Worm (Caenorhabditis elegans) whole organism, young adult: Measurements from ENCODE around the gene olrn-1.

Source experiments
- B0035.1 ChIP-seq: sonication (generic microtip); optimal IDR thresholded peaks from 2 replicates; lab custom pipeline; 2016; ENCODE audit warnings: missing genetic modification characterization, mild to moderate bottlenecking, missing compliant biosample characterization, missing genotype, missing genetic modification reagents
- C06A6.2 ChIP-seq: fragments of 200-800 bp; sonication (Bioruptor generic); conservative IDR thresholded peaks from 2 replicates; pipeline ENCODE4 v1.3.6; 2022; ENCODE audit warnings: missing genetic modification characterization, missing compliant biosample characterization
- C17E4.6 ChIP-seq: fragments of 200-800 bp; sonication (Bioruptor generic); IDR thresholded peaks from 2 replicates; pipeline ENCODE4 v1.3.6; 2022; ENCODE audit warnings: missing genetic modification reagents, missing genetic modification characterization, missing compliant biosample characterization
- D2030.7 ChIP-seq: fragments of 200-800 bp; sonication (Bioruptor generic); IDR thresholded peaks from 2 replicates; pipeline ENCODE4 v1.3.6; 2022; ENCODE audit warnings: missing genetic modification reagents, missing genetic modification characterization, missing compliant biosample characterization
- F52B5.7 ChIP-seq: sonication (generic microtip); optimal IDR thresholded peaks from 2 replicates; lab custom pipeline; 2016; ENCODE audit warnings: mild to moderate bottlenecking, missing genetic modification characterization, missing compliant biosample characterization
- T26A5.8 ChIP-seq: sonication (generic microtip); optimal IDR thresholded peaks from 2 replicates; lab custom pipeline; 2016; ENCODE audit warnings: missing genetic modification characterization, missing compliant biosample characterization
- Y53G8AR.9 ChIP-seq: fragments of 200-800 bp; sonication (Bioruptor generic); conservative IDR thresholded peaks from 2 replicates; pipeline ENCODE4 v1.3.6; 2022; ENCODE audit warnings: missing genetic modification reagents, missing genetic modification characterization, missing compliant biosample characterization
- Y56A3A.18 ChIP-seq: fragments of 200-800 bp; sonication (Bioruptor generic); IDR thresholded peaks from 2 replicates; pipeline ENCODE4 v1.3.6; 2022; ENCODE audit warnings: missing genetic modification reagents, missing genetic modification characterization, missing compliant biosample characterization
- Y79H2A.3 ChIP-seq: fragments of 200-800 bp; sonication (Bioruptor generic); conservative IDR thresholded peaks from 2 replicates; pipeline ENCODE4 v1.3.6; 2022; ENCODE audit warnings: missing genetic modification reagents, missing genetic modification characterization, missing compliant biosample characterization
- ama-1 ChIP-seq, 3 experiments: fragments of 150-350 bp in 1 of 3; sonication (generic microtip) in 2 of 3; optimal IDR thresholded peaks; 2 replicates each; lab custom pipeline; 2014 to 2018; ENCODE audit warnings: missing biosample characterization in 2 of 3, missing genetic modification characterization in 2 of 3, missing genetic modification reagents in 2 of 3
- attf-6 ChIP-seq: fragments of 200-800 bp; sonication (Bioruptor generic); IDR thresholded peaks from 2 replicates; pipeline ENCODE4 v1.3.6; 2022; ENCODE audit warnings: missing genetic modification reagents, missing genetic modification characterization, missing compliant biosample characterization
- bed-2 ChIP-seq: fragments of 200-800 bp; sonication (Bioruptor generic); IDR thresholded peaks from 2 replicates; pipeline ENCODE4 v1.3.6; 2022; ENCODE audit warnings: missing genetic modification reagents, missing genetic modification characterization, missing compliant biosample characterization
- cebp-2 ChIP-seq: fragments of 200-800 bp; sonication (Bioruptor generic); IDR thresholded peaks from 2 replicates; pipeline ENCODE4 v1.3.6; 2022; ENCODE audit warnings: missing genetic modification characterization, missing compliant biosample characterization
- ceh-40 ChIP-seq: fragments of 200-800 bp; sonication (Bioruptor generic); IDR thresholded peaks from 2 replicates; pipeline ENCODE4 v1.3.6; 2022; ENCODE audit warnings: missing genetic modification characterization, missing compliant biosample characterization
- chd-7 ChIP-seq: sonication (generic microtip); optimal IDR thresholded peaks from 2 replicates; lab custom pipeline; 2016; ENCODE audit warnings: mild to moderate bottlenecking, missing genetic modification characterization, moderate library complexity, missing compliant biosample characterization
- dpl-1 ChIP-seq: fragments of 150-350 bp; optimal IDR thresholded peaks from 2 replicates; lab custom pipeline; 2014; ENCODE audit warnings: missing biosample characterization, missing genetic modification reagents, missing genetic modification characterization
- ets-4 ChIP-seq: fragments of 200-800 bp; sonication (Bioruptor generic); optimal IDR thresholded peaks from 2 replicates; lab custom pipeline; 2018; ENCODE audit warnings: mild to moderate bottlenecking, missing genetic modification characterization, missing compliant biosample characterization
- fkh-3 ChIP-seq: sonication (generic microtip); optimal IDR thresholded peaks from 2 replicates; lab custom pipeline; 2016; ENCODE audit warnings: mild to moderate bottlenecking, missing genetic modification characterization, missing compliant biosample characterization
- him-1 ChIP-seq: sonication (generic microtip); optimal IDR thresholded peaks from 2 replicates; lab custom pipeline; 2016; ENCODE audit warnings: missing genotype, missing genetic modification reagents, missing genetic modification characterization, missing compliant biosample characterization
- hlh-12 ChIP-seq: sonication (generic microtip); optimal IDR thresholded peaks from 2 replicates; lab custom pipeline; 2016; ENCODE audit warnings: missing genetic modification characterization, missing compliant biosample characterization
- hmg-20 ChIP-seq: fragments of 200-800 bp; sonication (Bioruptor generic); IDR thresholded peaks from 2 replicates; pipeline ENCODE4 v1.3.6; 2022; ENCODE audit warnings: missing genetic modification reagents, missing genetic modification characterization, missing compliant biosample characterization
- hrde-1 ChIP-seq: sonication (generic microtip); optimal IDR thresholded peaks from 2 replicates; lab custom pipeline; 2016; ENCODE audit warnings: missing genetic modification characterization, mild to moderate bottlenecking, missing compliant biosample characterization, moderate library complexity, missing genotype, missing genetic modification reagents, borderline replicate concordance
- hsf-1 ChIP-seq: fragments of 200-800 bp; sonication (Bioruptor generic); IDR thresholded peaks from 2 replicates; pipeline ENCODE4 v1.3.6; 2022; ENCODE audit warnings: missing genetic modification reagents, missing genetic modification characterization, missing compliant biosample characterization
- lsy-27 ChIP-seq: sonication (generic microtip); optimal IDR thresholded peaks from 2 replicates; lab custom pipeline; 2017; ENCODE audit warnings: missing genetic modification characterization, mild to moderate bottlenecking, missing compliant biosample characterization, antibody characterized with exemption, missing genotype, borderline replicate concordance; ENCODE audit not compliant: insufficient read depth
- mxl-1 ChIP-seq: sonication (generic microtip); optimal IDR thresholded peaks from 2 replicates; lab custom pipeline; 2016; ENCODE audit warnings: missing genetic modification characterization, missing compliant biosample characterization
- nhr-120 ChIP-seq: fragments of 200-800 bp; sonication (Bioruptor generic); IDR thresholded peaks from 2 replicates; pipeline ENCODE4 v1.3.6; 2022; ENCODE audit warnings: missing genetic modification characterization, missing compliant biosample characterization
- nhr-80 ChIP-seq: sonication (generic microtip); optimal IDR thresholded peaks from 2 replicates; lab custom pipeline; 2016; ENCODE audit warnings: missing genetic modification characterization, missing compliant biosample characterization
- pha-4 ChIP-seq: fragments of 150-350 bp; sonication (generic microtip); optimal IDR thresholded peaks from 2 replicates; lab custom pipeline; 2014; ENCODE audit warnings: missing biosample characterization, missing genetic modification reagents, missing genetic modification characterization
- rec-8 ChIP-seq, 2 experiments: sonication (generic microtip); optimal IDR thresholded peaks; 2 replicates each; lab custom pipeline; 2016; ENCODE audit warnings: mild to moderate bottlenecking in 2 of 2, missing genetic modification characterization in 2 of 2, missing genetic modification reagents in 2 of 2, missing genotype in 2 of 2, missing biosample characterization in 1 of 2, missing compliant biosample characterization in 1 of 2, moderate library complexity in 1 of 2
- repo-1 ChIP-seq: sonication (generic microtip); optimal IDR thresholded peaks from 2 replicates; lab custom pipeline; 2017; ENCODE audit warnings: mild to moderate bottlenecking, missing genetic modification characterization, missing compliant biosample characterization
- sdz-38 ChIP-seq: sonication (generic microtip); optimal IDR thresholded peaks from 2 replicates; lab custom pipeline; 2016; ENCODE audit warnings: missing genotype, missing genetic modification characterization, missing compliant biosample characterization
- snpc-1.1 ChIP-seq: sonication (generic microtip); optimal IDR thresholded peaks from 2 replicates; lab custom pipeline; 2017; ENCODE audit warnings: missing genetic modification characterization, mild to moderate bottlenecking, missing compliant biosample characterization, antibody characterized with exemption, moderate library complexity, missing genotype, missing genetic modification reagents; ENCODE audit not compliant: insufficient read depth
- snpc-3.4 ChIP-seq: sonication (generic microtip); optimal IDR thresholded peaks from 2 replicates; lab custom pipeline; 2017; ENCODE audit warnings: missing genetic modification characterization, mild to moderate bottlenecking, missing compliant biosample characterization, antibody characterized with exemption, moderate library complexity, missing genotype, missing genetic modification reagents
- tlf-1 ChIP-seq: fragments of 200-800 bp; sonication (Bioruptor generic); optimal IDR thresholded peaks from 2 replicates; lab custom pipeline; 2018; ENCODE audit warnings: mild to moderate bottlenecking, missing genetic modification characterization, missing compliant biosample characterization
- unc-130 ChIP-seq: sonication (generic microtip); optimal IDR thresholded peaks from 2 replicates; lab custom pipeline; 2016; ENCODE audit warnings: missing genetic modification reagents, missing genetic modification characterization, missing compliant biosample characterization
- ztf-25 ChIP-seq: fragments of 200-800 bp; sonication (Bioruptor generic); IDR thresholded peaks from 2 replicates; pipeline ENCODE4 v1.3.6; 2022; ENCODE audit warnings: missing genetic modification reagents, missing genetic modification characterization, missing compliant biosample characterization
- ztf-6 ChIP-seq: fragments of 200-800 bp; sonication (Bioruptor generic); IDR thresholded peaks from 2 replicates; pipeline ENCODE4 v1.3.6; 2022; ENCODE audit warnings: missing genetic modification reagents, missing genetic modification characterization, missing compliant biosample characterization

The olrn-1 gene

ce11 chrX:15567986-15568940 is 30.8 kb downstream of the olrn-1 start, which contains the start of gene dyn-1 (continued):
- no peak for TF ChIP-seq Y79H2A.3 (GFP tag; lab: Robert Waterston, UW)
- no peak for TF ChIP-seq unc-130
- no peak for TF ChIP-seq ztf-25
- peak; percentile 95 for TF ChIP-seq nhr-80 (tag; lab: Kevin White, UChicago)
- TF ChIP-seq bed-2 (GFP tag; lab: Robert Waterston, UW) = no peak
- no peak for TF ChIP-seq dpl-1 (GFP tag; lab: Kevin White, UChicago)
- no peak for TF ChIP-seq ceh-40 (GFP tag; lab: Robert Waterston, UW)
- TF ChIP-seq C17E4.6 (GFP tag; lab: Robert Waterston, UW) = no peak
- TF ChIP-seq tlf-1 (GFP tag; lab: Kevin White, UChicago) = no peak
- TF ChIP-seq snpc-3.4 (tag; lab: Kevin White, UChicago) = no peak
- TF ChIP-seq lsy-27 (tag; lab: Kevin White, UChicago) = no peak
- TF ChIP-seq hlh-12 (tag; lab: Kevin White, UChicago) = no peak
- no peak for TF ChIP-seq chd-7 (tag; lab: Kevin White, UChicago)
- TF ChIP-seq repo-1 (tag; lab: Kevin White, UChicago) = no peak
- TF ChIP-seq F52B5.7 (tag; lab: Kevin White, UChicago) = no peak
- TF ChIP-seq hmg-20 (GFP tag; lab: Robert Waterston, UW) = no peak
- TF ChIP-seq sdz-38 (tag; lab: Kevin White, UChicago) = no peak
- TF ChIP-seq him-1 = no peak
- no peak for TF ChIP-seq ama-1 (optimal IDR thresholded peaks at IDR 0.05; lab: Kevin White, UChicago)
- TF ChIP-seq ama-1 (GFP tag; optimal IDR thresholded peaks at IDR 0.05; lab: Kevin White, UChicago) = peak in 1 of 2 experiments; percentile 2
- TF ChIP-seq fkh-3 (tag; lab: Kevin White, UChicago) = no peak
- no peak for TF ChIP-seq D2030.7 (GFP tag; lab: Robert Waterston, UW)
- no peak for TF ChIP-seq hrde-1 (tag; lab: Kevin White, UChicago)
- no peak for TF ChIP-seq ztf-6 (GFP tag; lab: Robert Waterston, UW)
- peak; percentile 48 for TF ChIP-seq C06A6.2 (GFP tag; lab: Robert Waterston, UW)
- no peak for TF ChIP-seq B0035.1
- no peak for TF ChIP-seq attf-6 (GFP tag; lab: Robert Waterston, UW)
- TF ChIP-seq ets-4 (GFP tag; lab: Kevin White, UChicago) = no peak
- no peak for TF ChIP-seq cebp-2 (GFP tag; lab: Robert Waterston, UW)
- no peak for TF ChIP-seq rec-8 (tag; optimal IDR thresholded peaks at IDR 0.05; lab: Kevin White, UChicago)
- TF ChIP-seq T26A5.8 = no peak
- no peak for TF ChIP-seq Y56A3A.18 (GFP tag; lab: Robert Waterston, UW)
- no peak for TF ChIP-seq Y53G8AR.9 (GFP tag; lab: Robert Waterston, UW)
- no peak for TF ChIP-seq pha-4 (tag; lab: Kevin White, UChicago)
- TF ChIP-seq hsf-1 (GFP tag; lab: Robert Waterston, UW) = no peak

DNA sequence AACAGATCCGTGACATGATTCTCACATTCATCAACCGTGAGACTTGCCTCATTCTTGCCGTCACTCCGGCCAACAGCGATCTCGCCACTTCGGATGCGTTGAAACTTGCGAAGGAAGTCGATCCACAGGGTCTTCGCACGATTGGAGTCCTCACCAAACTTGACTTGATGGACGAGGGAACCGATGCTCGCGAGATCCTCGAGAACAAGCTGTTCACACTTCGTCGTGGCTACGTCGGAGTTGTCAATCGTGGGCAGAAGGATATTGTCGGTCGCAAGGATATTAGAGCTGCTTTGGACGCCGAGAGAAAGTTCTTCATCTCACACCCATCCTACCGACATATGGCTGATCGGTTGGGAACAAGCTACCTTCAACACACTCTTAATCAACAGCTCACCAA is 32.2 kb downstream of the olrn-1 start:
- no peak for TF ChIP-seq nhr-120 (GFP tag; lab: Robert Waterston, UW)
- TF ChIP-seq mxl-1 (tag; lab: Kevin White, UChicago) = no peak
- no peak for TF ChIP-seq snpc-1.1 (tag; lab: Kevin White, UChicago)
